Worm (Caenorhabditis elegans): Measurements from ENCODE around the gene K11D12.6.

DNA sequence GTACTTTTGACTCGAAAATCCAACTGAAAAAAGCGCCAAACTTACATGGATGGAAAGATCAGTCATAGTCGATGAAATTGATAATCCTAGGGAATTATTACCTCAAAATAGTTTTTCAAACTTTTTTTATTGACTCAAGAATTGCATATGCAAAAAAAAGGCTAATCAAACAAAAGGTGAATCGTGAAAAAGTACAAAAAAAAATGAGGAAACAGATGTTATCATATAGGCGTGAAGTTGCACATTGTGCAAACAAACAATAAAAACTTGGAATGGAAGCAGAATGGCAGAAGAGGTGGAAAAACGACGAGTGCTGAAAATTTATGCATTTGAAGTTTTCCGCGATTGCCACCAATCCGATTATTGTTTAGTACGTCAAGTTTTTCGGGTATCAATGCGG is 11.1 kb upstream of the K11D12.6 start, which contains the start of gene exc-14:
- TF ChIP-seq unc-62 (GFP tag; optimal IDR thresholded peaks at IDR 0.05) (no peak), aly-2 (tag; optimal IDR thresholded peaks at IDR 0.05) (no peak), nhr-77 (tag; optimal IDR thresholded peaks at IDR 0.05) (no peak), ceh-82 (tag; optimal IDR thresholded peaks at IDR 0.05) (no peak), zag-1 (tag; optimal IDR thresholded peaks at IDR 0.05) (no peak), nhr-25 (tag; optimal IDR thresholded peaks at IDR 0.05) (no peak), snpc-4 (tag; optimal IDR thresholded peaks at IDR 0.05) (no peak), lin-39 (tag; optimal IDR thresholded peaks at IDR 0.05) (no peak), elt-1 (tag; optimal IDR thresholded peaks at IDR 0.05) (no peak), nfya-1 (tag; optimal IDR thresholded peaks at IDR 0.05; ENCODE audit: insufficient read depth) (no peak), skn-1 (tag; optimal IDR thresholded peaks at IDR 0.05) (no peak), ama-1 (optimal IDR thresholded peaks at IDR 0.05) (no peak), daf-12 (tag; optimal IDR thresholded peaks at IDR 0.05) (no peak)

Data from whole organism, L3 larva.